Worm (Caenorhabditis elegans) whole organism, L2 larva: ENCODE results near the gene dcar-1.
"Not testable (repeated sequence)": the region's sequence is repeated elsewhere in the genome, so short reads cannot be mapped to it uniquely, and the experiment has no call there.

ENCODE experiments used
- F13H6.1 ChIP-seq: sonication (generic microtip); optimal IDR thresholded peaks from 2 replicates; lab custom pipeline; 2016; ENCODE audit warnings: missing genetic modification characterization, missing compliant biosample characterization
- R02D3.7 ChIP-seq: fragments of 150-350 bp; optimal IDR thresholded peaks from 2 replicates; lab custom pipeline; 2014; ENCODE audit warnings: missing biosample characterization, missing genetic modification characterization
- Y55F3AM.14 ChIP-seq: fragments of 200-800 bp; sonication (Bioruptor generic); optimal IDR thresholded peaks from 2 replicates; lab custom pipeline; 2018; ENCODE audit warnings: mild to moderate bottlenecking, missing genetic modification characterization, missing compliant biosample characterization
- ZK546.5 ChIP-seq: sonication (generic microtip); optimal IDR thresholded peaks from 2 replicates; lab custom pipeline; 2017; ENCODE audit warnings: missing biosample characterization, missing genetic modification characterization
- alr-1 ChIP-seq: fragments of 150-350 bp; optimal IDR thresholded peaks from 2 replicates; lab custom pipeline; 2014; ENCODE audit warnings: missing biosample characterization, missing genetic modification characterization
- aly-2 ChIP-seq: fragments of 150-350 bp; optimal IDR thresholded peaks from 2 replicates; lab custom pipeline; 2014; ENCODE audit warnings: missing biosample characterization, missing genetic modification characterization
- blmp-1 ChIP-seq: sonication (generic microtip); optimal IDR thresholded peaks from 2 replicates; lab custom pipeline; 2017; ENCODE audit warnings: missing genetic modification characterization, mild to moderate bottlenecking, missing compliant biosample characterization, antibody characterized with exemption, moderate library complexity; ENCODE audit not compliant: insufficient read depth
- ceh-16 ChIP-seq: fragments of 150-350 bp; optimal IDR thresholded peaks from 2 replicates; lab custom pipeline; 2014; ENCODE audit warnings: missing biosample characterization, missing genetic modification characterization
- ceh-82 ChIP-seq: fragments of 150-350 bp; optimal IDR thresholded peaks from 2 replicates; lab custom pipeline; 2014; ENCODE audit warnings: missing biosample characterization, missing genetic modification characterization
- dmd-4 ChIP-seq: sonication (generic microtip); optimal IDR thresholded peaks from 2 replicates; lab custom pipeline; 2017; ENCODE audit warnings: missing biosample characterization, missing genetic modification characterization
- egl-27 ChIP-seq: sonication (generic microtip); optimal IDR thresholded peaks from 3 replicates; lab custom pipeline; 2017; ENCODE audit warnings: missing biosample characterization, missing genetic modification reagents, missing genetic modification characterization
- elt-1 ChIP-seq: fragments of 150-350 bp; optimal IDR thresholded peaks from 2 replicates; lab custom pipeline; 2014; ENCODE audit warnings: missing biosample characterization, missing genetic modification characterization
- fos-1 ChIP-seq: fragments of 150-350 bp; optimal IDR thresholded peaks from 2 replicates; lab custom pipeline; 2014; ENCODE audit warnings: missing biosample characterization, missing genetic modification characterization
- gmeb-1 ChIP-seq: fragments of 150-350 bp; optimal IDR thresholded peaks from 2 replicates; lab custom pipeline; 2014; ENCODE audit warnings: missing biosample characterization, missing genetic modification characterization
- lin-13 ChIP-seq: fragments of 150-350 bp; optimal IDR thresholded peaks from 2 replicates; lab custom pipeline; 2014; ENCODE audit warnings: missing biosample characterization, missing genetic modification reagents, missing genetic modification characterization
- lin-39 ChIP-seq: fragments of 150-350 bp; optimal IDR thresholded peaks from 2 replicates; lab custom pipeline; 2014; ENCODE audit warnings: missing biosample characterization, missing genetic modification reagents, missing genetic modification characterization
- mab-5 ChIP-seq: fragments of 150-350 bp; optimal IDR thresholded peaks from 2 replicates; lab custom pipeline; 2014; ENCODE audit warnings: missing biosample characterization, missing genetic modification characterization
- mbf-1 ChIP-seq: sonication (generic microtip); optimal IDR thresholded peaks from 2 replicates; lab custom pipeline; 2017; ENCODE audit warnings: missing biosample characterization, missing genetic modification characterization
- mdl-1 ChIP-seq, 2 experiments: fragments of 150-350 bp in 1 of 2; sonication (generic microtip) in 1 of 2; optimal IDR thresholded peaks; 2 replicates each; lab custom pipeline; 2017; ENCODE audit warnings: missing biosample characterization in 2 of 2, missing genetic modification characterization in 2 of 2
- nhr-12 ChIP-seq: fragments of 150-350 bp; optimal IDR thresholded peaks from 2 replicates; lab custom pipeline; 2014; ENCODE audit warnings: missing biosample characterization, missing genetic modification characterization
- nhr-6 ChIP-seq: fragments of 150-350 bp; optimal IDR thresholded peaks from 2 replicates; lab custom pipeline; 2014; ENCODE audit warnings: missing biosample characterization, missing genetic modification characterization
- nhr-77 ChIP-seq: fragments of 150-350 bp; optimal IDR thresholded peaks from 2 replicates; lab custom pipeline; 2014; ENCODE audit warnings: missing biosample characterization, missing genetic modification characterization
- peb-1 ChIP-seq: fragments of 150-350 bp; optimal IDR thresholded peaks from 2 replicates; lab custom pipeline; 2014; ENCODE audit warnings: missing biosample characterization, missing genetic modification characterization
- skn-1 ChIP-seq: sonication (generic microtip); optimal IDR thresholded peaks from 2 replicates; lab custom pipeline; 2017; ENCODE audit warnings: missing biosample characterization, missing genetic modification characterization
- sma-9 ChIP-seq, 2 experiments: fragments of 150-350 bp in 1 of 2; sonication (generic microtip) in 1 of 2; optimal IDR thresholded peaks; 2 replicates each; lab custom pipeline; 2014 to 2016; ENCODE audit warnings: missing genetic modification characterization in 2 of 2, mild to moderate bottlenecking in 1 of 2, missing biosample characterization in 1 of 2, missing compliant biosample characterization in 1 of 2, missing genetic modification reagents in 1 of 2, moderate library complexity in 1 of 2
- unc-62 ChIP-seq: fragments of 150-350 bp; optimal IDR thresholded peaks from 2 replicates; lab custom pipeline; 2014; ENCODE audit warnings: missing biosample characterization, missing genetic modification reagents, missing genetic modification characterization
- ztf-1 ChIP-seq: fragments of 200-800 bp; sonication (Bioruptor generic); conservative IDR thresholded peaks from 2 replicates; pipeline ENCODE4 v1.3.6; 2022; ENCODE audit warnings: missing genetic modification characterization, missing compliant biosample characterization
- ztf-11 ChIP-seq: sonication (generic microtip); optimal IDR thresholded peaks from 2 replicates; lab custom pipeline; 2017; ENCODE audit warnings: missing biosample characterization, missing genetic modification characterization
- ztf-4 ChIP-seq: fragments of 150-350 bp; optimal IDR thresholded peaks from 2 replicates; lab custom pipeline; 2014; ENCODE audit warnings: missing biosample characterization, missing genetic modification characterization

dcar-1 gene

ce11 chrV:17924095-17925000, 14.2 kb downstream of the dcar-1 start, which contains the start of gene usp-50:
Gene usp-50, plus strand, starts transcription at chrV:17924916.
- TF ChIP-seq lin-39; egl-27 (tag; lab: Kevin White, UChicago); mbf-1 (tag; lab: Kevin White, UChicago): not testable (repeated sequence)

- TF ChIP-seq ceh-82 (tag; lab: Kevin White, UChicago): no peak
- no peak for TF ChIP-seq fos-1 (tag; lab: Kevin White, UChicago)
These were observed 18.0 kb downstream of the dcar-1 start for ce11 chrV:17928128-17928527.

DNA sequence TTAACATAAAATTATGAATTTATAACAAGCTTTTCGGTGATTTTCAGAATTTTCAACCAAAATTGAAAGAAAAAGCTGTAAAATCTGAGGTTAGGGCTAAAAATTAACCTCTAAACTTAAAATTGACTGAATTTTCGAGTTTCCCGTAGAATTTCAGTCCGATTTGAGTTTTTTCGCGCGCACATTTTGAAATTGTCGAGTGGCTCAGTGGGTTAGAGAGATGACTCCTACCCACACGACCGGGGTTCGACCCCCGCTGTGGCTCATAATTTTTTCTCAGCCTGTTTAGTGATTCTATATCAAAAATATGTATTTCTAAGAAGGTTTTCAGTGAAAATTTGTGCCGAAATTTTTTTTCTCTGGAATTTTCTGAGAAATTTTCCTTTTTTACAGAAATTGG, 21.7 kb downstream of the dcar-1 start:
- TF ChIP-seq F13H6.1 (tag; lab: Kevin White, UChicago): no peak

ce11 chrV:17935857-17936256, 25.7 kb downstream of the dcar-1 start:
- TF ChIP-seq mdl-1 (tag; optimal IDR thresholded peaks at IDR 0.05; lab: Kevin White, UChicago) (no peak), R02D3.7 (no peak), elt-1 (tag; lab: Kevin White, UChicago) (no peak), ztf-11 (tag; lab: Kevin White, UChicago) (no peak), nhr-12 (tag; lab: Kevin White, UChicago) (no peak), ZK546.5 (tag; lab: Kevin White, UChicago) (no peak), dmd-4 (tag; lab: Kevin White, UChicago) (no peak), blmp-1 (no peak), gmeb-1 (tag; lab: Kevin White, UChicago) (no peak), unc-62 (GFP tag; lab: Kevin White, UChicago) (no peak), sma-9 (GFP tag; optimal IDR thresholded peaks at IDR 0.05; lab: Kevin White, UChicago) (no peak), sma-9 (tag; optimal IDR thresholded peaks at IDR 0.05; lab: Kevin White, UChicago) (no peak), ceh-16 (no peak), peb-1 (no peak), lin-39 (no peak), aly-2 (tag; lab: Kevin White, UChicago) (no peak), fos-1 (tag; lab: Kevin White, UChicago) (no peak), mab-5 (tag; lab: Kevin White, UChicago) (no peak), ztf-4 (tag; lab: Kevin White, UChicago) (no peak), F13H6.1 (tag; lab: Kevin White, UChicago) (no peak), egl-27 (tag; lab: Kevin White, UChicago) (no peak)

DNA sequence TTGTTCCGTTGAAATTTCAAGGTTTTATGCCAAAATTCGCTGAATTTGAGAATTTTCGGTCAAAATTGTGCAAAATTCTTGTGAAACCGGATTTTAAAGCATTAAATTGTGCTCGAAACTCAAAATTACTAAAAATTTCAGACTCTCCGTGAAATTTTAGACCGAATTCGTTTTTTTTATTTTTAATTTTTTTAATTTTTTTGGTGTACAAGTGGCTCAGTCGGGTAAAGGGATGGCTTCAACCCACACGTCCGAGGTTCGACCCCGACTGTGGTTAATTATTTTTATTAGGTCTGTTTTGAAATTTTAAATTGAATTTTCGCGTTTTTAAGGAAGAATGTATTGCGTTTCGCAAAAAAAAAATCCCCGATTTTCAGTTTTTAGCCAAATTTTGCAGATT, 28.9 kb downstream of the dcar-1 start:
- TF ChIP-seq mab-5 (tag; lab: Kevin White, UChicago) (no peak), Y55F3AM.14 (GFP tag; lab: Kevin White, UChicago) (no peak), nhr-77 (tag; lab: Kevin White, UChicago) (no peak), alr-1 (tag; lab: Kevin White, UChicago) (no peak), ztf-1 (GFP tag; lab: Robert Waterston, UW) (no peak), mbf-1 (tag; lab: Kevin White, UChicago) (no peak), unc-62 (GFP tag; lab: Kevin White, UChicago) (no peak), skn-1 (tag; lab: Kevin White, UChicago) (no peak), nhr-6 (tag; lab: Kevin White, UChicago) (no peak), peb-1 (no peak)

DNA sequence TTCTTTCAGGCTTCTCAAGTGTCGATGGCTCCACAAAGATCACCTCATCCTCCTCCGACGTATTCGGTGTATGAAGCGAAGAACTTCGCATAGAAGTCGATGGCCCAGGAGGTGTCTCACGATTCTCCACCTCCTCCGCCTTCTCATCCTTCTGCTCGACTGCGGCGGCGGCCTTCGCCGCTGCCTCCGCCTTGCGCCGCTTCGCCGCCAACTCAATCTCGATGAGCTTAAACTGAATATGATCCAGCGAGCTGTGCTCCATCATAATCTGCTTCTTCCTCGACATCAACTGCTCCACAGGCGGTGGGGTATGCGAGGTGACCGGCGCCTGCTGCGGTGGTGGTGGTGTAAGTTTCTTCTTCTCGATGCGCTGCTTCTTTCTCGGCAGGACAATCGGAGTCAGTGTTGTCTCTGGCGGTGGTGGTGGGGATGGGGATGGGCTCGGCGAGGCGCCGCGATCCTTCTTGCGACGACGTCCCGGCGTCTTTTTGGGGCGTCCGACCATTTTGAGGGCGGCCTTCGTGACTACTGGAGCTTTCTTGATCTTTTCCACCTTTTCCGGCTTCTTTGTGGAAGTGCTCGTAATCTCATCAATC, 33.9 kb downstream of the dcar-1 start:
- TF ChIP-seq gmeb-1 (tag; lab: Kevin White, UChicago): no peak
- no peak for TF ChIP-seq ceh-16
- no peak for TF ChIP-seq lin-13 (GFP tag; lab: Kevin White, UChicago)
